Fruit fly (Drosophila melanogaster): ENCODE measurements around the gene CG4022.

The CG4022 gene

dm6 chr3L:9446731-9447238 is 36.2 kb upstream of the CG4022 start, which contains the start of gene CG3529 (continued):
- TF ChIP-seq CG7928 (GFP tag; optimal IDR thresholded peaks at IDR 0.05) (peak; percentile 89), sd (tag; optimal IDR thresholded peaks at IDR 0.05) (no peak), ato (GFP tag; IDR thresholded peaks at IDR 0.05; ENCODE audit: partially characterized antibody) (no peak), CG3726 (GFP tag; IDR thresholded peaks at IDR 0.05) (no peak), CG1647 (GFP tag; optimal IDR thresholded peaks at IDR 0.05) (peak; percentile 35), CG12391 (tag; optimal IDR thresholded peaks at IDR 0.05) (peak; percentile 39), odd (GFP tag; optimal IDR thresholded peaks at IDR 0.05) (peak; percentile 18), CG10209 (GFP tag; optimal IDR thresholded peaks at IDR 0.05) (peak; percentile 8), CG2120 (GFP tag; optimal IDR thresholded peaks at IDR 0.05) (peak; percentile 35), oc (tag; optimal IDR thresholded peaks at IDR 0.05) (no peak), Meics (GFP tag; optimal IDR thresholded peaks at IDR 0.05) (peak; percentile 59), fd64A (GFP tag; optimal IDR thresholded peaks at IDR 0.05) (peak; percentile 27), CG13123 (GFP tag; optimal IDR thresholded peaks at IDR 0.05) (no peak), CG2712 (tag; optimal IDR thresholded peaks at IDR 0.05) (peak; percentile 57), vvl (GFP tag; IDR thresholded peaks at IDR 0.05) (peak; percentile 57), Xbp1 (GFP tag; optimal IDR thresholded peaks at IDR 0.05) (peak; percentile 8), CG15514 (GFP tag; optimal IDR thresholded peaks at IDR 0.05) (peak; percentile 73), CG4424 (GFP tag; optimal IDR thresholded peaks at IDR 0.05) (peak; percentile 16), CG34376 (GFP tag; optimal IDR thresholded peaks at IDR 0.05) (no peak), CG17385 (GFP tag; optimal IDR thresholded peaks at IDR 0.05) (peak; percentile 49), CG15696 (tag; optimal IDR thresholded peaks at IDR 0.05) (peak; percentile 20), CG17361 (GFP tag; IDR thresholded peaks at IDR 0.05) (0 out of 3 replicates have a peak, but pooled peaks have one; percentile 19), Dref (GFP tag; IDR thresholded peaks at IDR 0.05) (no peak), Neu2 (GFP tag; optimal IDR thresholded peaks at IDR 0.05; ENCODE audit: borderline replicate concordance) (no peak), CG15601 (tag; optimal IDR thresholded peaks at IDR 0.05) (peak; percentile 45), HmgD (GFP tag; optimal IDR thresholded peaks at IDR 0.05) (peak; percentile 19), Adf1 (GFP tag; IDR thresholded peaks at IDR 0.05) (no peak), gt (GFP tag; IDR thresholded peaks at IDR 0.05) (no peak), chif (GFP tag; optimal IDR thresholded peaks at IDR 0.05) (no peak), sug (tag; optimal IDR thresholded peaks at IDR 0.05) (peak; percentile 34), CG2202 (tag; optimal IDR thresholded peaks at IDR 0.05) (peak; percentile 16), CG14710 (tag; optimal IDR thresholded peaks at IDR 0.05) (peak; percentile 51), Myb (GFP tag; optimal IDR thresholded peaks at IDR 0.05) (peak; percentile 47), CG14860 (GFP tag; IDR thresholded peaks at IDR 0.05; ENCODE audit: partially characterized antibody) (no peak), CG11560 (tag; IDR thresholded peaks at IDR 0.05) (no peak), gsb (GFP tag; IDR thresholded peaks at IDR 0.05) (0 out of 2 replicates have a peak, but pooled peaks have one; percentile 28), bsh (GFP tag; optimal IDR thresholded peaks at IDR 0.05) (no peak), ems (GFP tag; optimal IDR thresholded peaks at IDR 0.05) (peak; percentile 8), CG9876 (GFP tag; optimal IDR thresholded peaks at IDR 0.05) (no peak), CG30431 (GFP tag; optimal IDR thresholded peaks at IDR 0.05) (no peak), trem (tag; optimal IDR thresholded peaks at IDR 0.05) (peak; percentile 61), knrl (GFP tag; IDR thresholded peaks at IDR 0.05; ENCODE audit: partially characterized antibody) (no peak), CG6254 (GFP tag; optimal IDR thresholded peaks at IDR 0.05) (no peak), Atf3 (GFP tag; optimal IDR thresholded peaks at IDR 0.05) (peak; percentile 23), eve (GFP tag; optimal IDR thresholded peaks at IDR 0.05) (no peak), CG15479 (GFP tag; optimal IDR thresholded peaks at IDR 0.05) (no peak), CG34224 (GFP tag; IDR thresholded peaks at IDR 0.05; ENCODE audit: partially characterized antibody) (0 out of 3 replicates have a peak, but pooled peaks have one; percentile 28), Doc2 (GFP tag; IDR thresholded peaks at IDR 0.05) (no peak), CG3281 (GFP tag; optimal IDR thresholded peaks at IDR 0.05) (peak; percentile 25), dpn (GFP tag; optimal IDR thresholded peaks at IDR 0.05) (peak in 1 of 2 experiments; percentile 27)

Measured in whole organism, embryonic.